Fruit fly (Drosophila melanogaster): ENCODE data around the gene r.
A peak's percentile ranks its signal among the peaks of the same experiment; 100 is the strongest.

r gene

dm6 chrX:16647737-16648434, 7.3 kb upstream of the r start (continued):
- no peak for TF ChIP-seq kni (GFP tag; optimal IDR thresholded peaks at IDR 0.05)
- peak; percentile 58 for TF ChIP-seq CG8290 (GFP tag; optimal IDR thresholded peaks at IDR 0.05)
- no peak for TF ChIP-seq CG8290 (tag; optimal IDR thresholded peaks at IDR 0.05)
- no peak for TF ChIP-seq CoRest (tag; optimal IDR thresholded peaks at IDR 0.05)
- TF ChIP-seq CG32772 (GFP tag; IDR thresholded peaks at IDR 0.05), result no peak
- TF ChIP-seq Elba2 (GFP tag; optimal IDR thresholded peaks at IDR 0.05), result peak; percentile 25
- TF ChIP-seq ftz-f1 (GFP tag; optimal IDR thresholded peaks at IDR 0.05), result no peak

- TF ChIP-seq mld (GFP tag; IDR thresholded peaks at IDR 0.05; ENCODE audit: partially characterized antibody) (no peak), pnt (GFP tag; optimal IDR thresholded peaks at IDR 0.05) (no peak), sens (GFP tag) (peak; percentile 36), Dfd (GFP tag; optimal IDR thresholded peaks at IDR 0.05) (no peak), bab2 (GFP tag; optimal IDR thresholded peaks at IDR 0.05) (no peak), MBD-R2 (GFP tag; IDR thresholded peaks at IDR 0.05) (no peak), CG4282 (GFP tag; optimal IDR thresholded peaks at IDR 0.05) (no peak), Poxn (GFP tag; IDR thresholded peaks at IDR 0.05) (no peak), CG4360 (GFP tag; IDR thresholded peaks at IDR 0.05) (no peak), CG13775 (GFP tag; optimal IDR thresholded peaks at IDR 0.05) (no peak), pfk (GFP tag; optimal IDR thresholded peaks at IDR 0.05) (no peak), bigmax (GFP tag; optimal IDR thresholded peaks at IDR 0.05) (no peak), CG7839 (tag; optimal IDR thresholded peaks at IDR 0.05) (no peak), CG31365 (tag; optimal IDR thresholded peaks at IDR 0.05) (no peak), stc (GFP tag; IDR thresholded peaks at IDR 0.05) (no peak), CG13624 (GFP tag; optimal IDR thresholded peaks at IDR 0.05) (no peak), Ravus (GFP tag; IDR thresholded peaks at IDR 0.05) (no peak), CG4328 (GFP tag; optimal IDR thresholded peaks at IDR 0.05) (no peak), lilli (GFP tag; optimal IDR thresholded peaks at IDR 0.05) (no peak), Opbp (GFP tag; IDR thresholded peaks at IDR 0.05; ENCODE audit: partially characterized antibody) (no peak), CG9437 (GFP tag; optimal IDR thresholded peaks at IDR 0.05) (no peak), zen2 (GFP tag; IDR thresholded peaks at IDR 0.05; ENCODE audit: partially characterized antibody) (no peak), sd (tag; optimal IDR thresholded peaks at IDR 0.05) (peak; percentile 62), CG8478 (optimal IDR thresholded peaks at IDR 0.05) (no peak), CG11085 (GFP tag; IDR thresholded peaks at IDR 0.05) (no peak), disco-r (GFP tag; optimal IDR thresholded peaks at IDR 0.05) (no peak), CG3065 (GFP tag; optimal IDR thresholded peaks at IDR 0.05) (no peak), dati (GFP tag; IDR thresholded peaks at IDR 0.05) (no peak), so (GFP tag; IDR thresholded peaks at IDR 0.05) (no peak), B-H1 (GFP tag; IDR thresholded peaks at IDR 0.05) (no peak), CG9609 (GFP tag; optimal IDR thresholded peaks at IDR 0.05) (no peak), abd-A (tag; optimal IDR thresholded peaks at IDR 0.05) (peak; percentile 17), Elba2 (GFP tag; optimal IDR thresholded peaks at IDR 0.05) (no peak), sqz (GFP tag; optimal IDR thresholded peaks at IDR 0.05) (peak; percentile 20), tna (GFP tag; IDR thresholded peaks at IDR 0.05; ENCODE audit: partially characterized antibody) (no peak), ro (GFP tag; IDR thresholded peaks at IDR 0.05) (no peak), insv (GFP tag; optimal IDR thresholded peaks at IDR 0.05) (peak in 1 of 2 experiments; percentile 71), cg (GFP tag; optimal IDR thresholded peaks at IDR 0.05) (peak; percentile 56), jumu (GFP tag; optimal IDR thresholded peaks at IDR 0.05) (no peak), sna (GFP tag; IDR thresholded peaks at IDR 0.05; ENCODE audit: partially characterized antibody) (no peak), CG12236 (GFP tag; optimal IDR thresholded peaks at IDR 0.05) (no peak), CG32772 (GFP tag; IDR thresholded peaks at IDR 0.05) (0 out of 2 replicates have a peak, but pooled peaks have one; percentile 8), fd64A (GFP tag; optimal IDR thresholded peaks at IDR 0.05) (no peak), kah (GFP tag; optimal IDR thresholded peaks at IDR 0.05) (no peak)
Measured at dm6 chrX:16648435-16648781, 6.8 kb upstream of the r start.
